Worm (Caenorhabditis elegans): Measurements from ENCODE around the gene C45G7.4.
A peak's percentile ranks its signal among the peaks of the same experiment; 100 is the strongest.

The C45G7.4 gene

ce11 chrIV:2432693-2433092 is at the start of gene C45G7.4:
TSS of gene C45G7.4 (plus strand) at chrIV:2432993.
- TF ChIP-seq sptf-1 (tag; optimal IDR thresholded peaks at IDR 0.05) (no peak), bed-3 (GFP tag; optimal IDR thresholded peaks at IDR 0.05) (no peak), unc-62 (GFP tag; optimal IDR thresholded peaks at IDR 0.05) (no peak), ceh-43 (GFP tag; optimal IDR thresholded peaks at IDR 0.05) (no peak), flh-1 (GFP tag; optimal IDR thresholded peaks at IDR 0.05) (no peak), ztf-11 (tag; optimal IDR thresholded peaks at IDR 0.05) (no peak), zip-8 (tag; optimal IDR thresholded peaks at IDR 0.05) (no peak), nhr-237 (tag; optimal IDR thresholded peaks at IDR 0.05) (no peak), lin-32 (GFP tag; optimal IDR thresholded peaks at IDR 0.05) (no peak), mab-5 (tag; optimal IDR thresholded peaks at IDR 0.05) (no peak), elt-3 (tag; optimal IDR thresholded peaks at IDR 0.05) (no peak)

ce11 chrIV:2383713-2384112 is 49.1 kb upstream of the C45G7.4 start, which contains the start of gene Y38F2AR.3:
TSS of gene Y38F2AR.3 (plus strand) at chrIV:2384013.
- TF ChIP-seq sem-2 (GFP tag; optimal IDR thresholded peaks at IDR 0.05): no peak

- TF ChIP-seq nhr-237 (tag; optimal IDR thresholded peaks at IDR 0.05) (no peak), hlh-1 (tag; optimal IDR thresholded peaks at IDR 0.05) (no peak), sptf-1 (tag; optimal IDR thresholded peaks at IDR 0.05) (no peak), lsy-2 (tag; optimal IDR thresholded peaks at IDR 0.05) (no peak), mab-5 (tag; optimal IDR thresholded peaks at IDR 0.05) (no peak), M03D4.4 (tag; optimal IDR thresholded peaks at IDR 0.05) (no peak), unc-39 (tag; optimal IDR thresholded peaks at IDR 0.05) (no peak), unc-62 (GFP tag; optimal IDR thresholded peaks at IDR 0.05) (no peak), mls-2 (tag; optimal IDR thresholded peaks at IDR 0.05) (no peak), elt-3 (tag; optimal IDR thresholded peaks at IDR 0.05) (no peak), lin-32 (GFP tag; optimal IDR thresholded peaks at IDR 0.05) (no peak), cnd-1 (tag; optimal IDR thresholded peaks at IDR 0.05) (no peak), drap-1 (GFP tag; optimal IDR thresholded peaks at IDR 0.05) (no peak), pha-4 (tag; optimal IDR thresholded peaks at IDR 0.05) (no peak), sem-2 (GFP tag; optimal IDR thresholded peaks at IDR 0.05) (no peak), ceh-39 (tag; optimal IDR thresholded peaks at IDR 0.05) (no peak), ces-1 (GFP tag; optimal IDR thresholded peaks at IDR 0.05) (no peak), unc-120 (tag; optimal IDR thresholded peaks at IDR 0.05; ENCODE audit: poor library complexity, severe bottlenecking) (no peak), ceh-83 (GFP tag; optimal IDR thresholded peaks at IDR 0.05) (no peak)
Measured at ce11 chrIV:2387970-2388705, 44.7 kb upstream of the C45G7.4 start, which contains the start of gene sec-61.B. TSS of gene sec-61.B (minus strand) at chrIV:2388675.

ce11 chrIV:2388949-2389495 is 43.8 kb upstream of the C45G7.4 start, which contains the start of gene trap-3:
TSS of gene trap-3 (plus strand) at chrIV:2389445.
- TF ChIP-seq unc-120 (tag; optimal IDR thresholded peaks at IDR 0.05; ENCODE audit: poor library complexity, severe bottlenecking) (peak; percentile 72), unc-39 (tag; optimal IDR thresholded peaks at IDR 0.05) (no peak), drap-1 (GFP tag; optimal IDR thresholded peaks at IDR 0.05) (peak; percentile 76), lin-13 (tag; optimal IDR thresholded peaks at IDR 0.05) (peak; percentile 99), tbx-8 (GFP tag; optimal IDR thresholded peaks at IDR 0.05) (peak; percentile 16), nhr-2 (tag; optimal IDR thresholded peaks at IDR 0.05) (peak; percentile 14), ceh-83 (GFP tag; optimal IDR thresholded peaks at IDR 0.05) (no peak), ces-1 (GFP tag; optimal IDR thresholded peaks at IDR 0.05) (peak; percentile 53), nhr-76 (tag; optimal IDR thresholded peaks at IDR 0.05) (no peak), M03D4.4 (tag; optimal IDR thresholded peaks at IDR 0.05) (peak; percentile 82), sem-2 (GFP tag; optimal IDR thresholded peaks at IDR 0.05) (no peak), lsy-2 (tag; optimal IDR thresholded peaks at IDR 0.05) (peak; percentile 93), cnd-1 (tag; optimal IDR thresholded peaks at IDR 0.05) (peak; percentile 78), nhr-237 (tag; optimal IDR thresholded peaks at IDR 0.05) (peak; percentile 93), flh-1 (GFP tag; optimal IDR thresholded peaks at IDR 0.05) (no peak), ztf-11 (tag; optimal IDR thresholded peaks at IDR 0.05) (peak; percentile 32), elt-1 (tag; optimal IDR thresholded peaks at IDR 0.05; ENCODE audit: borderline replicate concordance, insufficient read depth) (no peak), mab-5 (tag; optimal IDR thresholded peaks at IDR 0.05) (no peak), ceh-43 (GFP tag; optimal IDR thresholded peaks at IDR 0.05) (peak; percentile 25), unc-62 (GFP tag; optimal IDR thresholded peaks at IDR 0.05) (peak; percentile 58), hlh-1 (tag; optimal IDR thresholded peaks at IDR 0.05) (peak; percentile 46), zip-8 (tag; optimal IDR thresholded peaks at IDR 0.05) (no peak), blmp-1 (tag; optimal IDR thresholded peaks at IDR 0.05) (no peak), bed-3 (GFP tag; optimal IDR thresholded peaks at IDR 0.05) (no peak), ham-2 (GFP tag; optimal IDR thresholded peaks at IDR 0.05) (peak; percentile 72), sptf-1 (tag; optimal IDR thresholded peaks at IDR 0.05) (peak; percentile 80), elt-3 (tag; optimal IDR thresholded peaks at IDR 0.05) (peak; percentile 53), ceh-39 (tag; optimal IDR thresholded peaks at IDR 0.05) (peak; percentile 74), lin-32 (GFP tag; optimal IDR thresholded peaks at IDR 0.05) (no peak), mls-2 (tag; optimal IDR thresholded peaks at IDR 0.05) (peak; percentile 34), snpc-4 (tag; optimal IDR thresholded peaks at IDR 0.05) (no peak), nhr-28 (tag; optimal IDR thresholded peaks at IDR 0.05) (no peak), pha-4 (tag; optimal IDR thresholded peaks at IDR 0.05) (peak; percentile 99), mep-1 (tag; optimal IDR thresholded peaks at IDR 0.05) (peak; percentile 93), nhr-12 (tag; optimal IDR thresholded peaks at IDR 0.05) (peak; percentile 76)

All from whole organism, mixed stage, embryonic.